Worm (Caenorhabditis elegans) whole organism, L1 larva: ENCODE results near the gene gegf-1.

ENCODE experiments used
- aha-1 ChIP-seq: fragments of 150-350 bp; optimal IDR thresholded peaks from 2 replicates; lab custom pipeline; 2014; ENCODE audit warnings: missing biosample characterization, missing genetic modification characterization
- alr-1 ChIP-seq: fragments of 200-800 bp; sonication (Bioruptor generic); optimal IDR thresholded peaks from 2 replicates; lab custom pipeline; 2018; ENCODE audit warnings: borderline replicate concordance, mild to moderate bottlenecking, missing genetic modification characterization, missing compliant biosample characterization
- aly-2 ChIP-seq: fragments of 150-350 bp; optimal IDR thresholded peaks from 2 replicates; lab custom pipeline; 2014; ENCODE audit warnings: missing biosample characterization, missing genetic modification characterization
- blmp-1 ChIP-seq: fragments of 150-350 bp; optimal IDR thresholded peaks from 2 replicates; lab custom pipeline; 2014; ENCODE audit warnings: missing biosample characterization, missing genetic modification characterization
- ceh-8 ChIP-seq: fragments of 200-800 bp; sonication (Bioruptor generic); optimal IDR thresholded peaks from 2 replicates; lab custom pipeline; 2018; ENCODE audit warnings: mild to moderate bottlenecking, missing genetic modification characterization, moderate library complexity, missing compliant biosample characterization
- ceh-88 ChIP-seq: fragments of 200-800 bp; sonication (Bioruptor generic); IDR thresholded peaks from 2 replicates; pipeline ENCODE4 v1.3.6; 2022; ENCODE audit warnings: missing genetic modification characterization, missing compliant biosample characterization
- ceh-90 ChIP-seq: sonication (generic microtip); optimal IDR thresholded peaks from 2 replicates; lab custom pipeline; 2016; ENCODE audit warnings: missing genetic modification characterization, missing compliant biosample characterization
- dsc-1 ChIP-seq: sonication (generic microtip); optimal IDR thresholded peaks from 2 replicates; lab custom pipeline; 2016; ENCODE audit warnings: mild to moderate bottlenecking, missing genetic modification characterization, missing compliant biosample characterization
- efl-3 ChIP-seq: fragments of 200-800 bp; sonication (Bioruptor generic); optimal IDR thresholded peaks from 2 replicates; lab custom pipeline; 2018; ENCODE audit warnings: mild to moderate bottlenecking, missing genetic modification characterization, missing compliant biosample characterization
- egl-13 ChIP-seq: sonication (generic microtip); optimal IDR thresholded peaks from 2 replicates; lab custom pipeline; 2016; ENCODE audit warnings: missing genotype, missing genetic modification reagents, missing genetic modification characterization, missing compliant biosample characterization
- egl-27 ChIP-seq, 2 experiments: fragments of 150-350 bp in 1 of 2; sonication (generic microtip); optimal IDR thresholded peaks; 3 replicates each; lab custom pipeline; 2017 to 2018; ENCODE audit warnings: missing biosample characterization in 2 of 2, missing genetic modification characterization in 2 of 2, missing genetic modification reagents in 2 of 2
- elt-2 ChIP-seq: sonication (generic microtip); optimal IDR thresholded peaks from 2 replicates; lab custom pipeline; 2016; ENCODE audit warnings: missing genetic modification characterization, mild to moderate bottlenecking, inconsistent platforms, missing compliant biosample characterization, missing genetic modification reagents
- ets-5 ChIP-seq: fragments of 200-800 bp; sonication (Bioruptor generic); IDR thresholded peaks from 2 replicates; pipeline ENCODE4 v1.3.6; 2022; ENCODE audit warnings: missing genetic modification characterization, missing compliant biosample characterization
- fkh-10 ChIP-seq: sonication (generic microtip); optimal IDR thresholded peaks from 2 replicates; lab custom pipeline; 2017; ENCODE audit warnings: missing biosample characterization, missing genetic modification reagents, missing genetic modification characterization
- fkh-4 ChIP-seq: sonication (generic microtip); optimal IDR thresholded peaks from 2 replicates; lab custom pipeline; 2016; ENCODE audit warnings: missing compliant biosample characterization, missing genetic modification characterization, borderline replicate concordance
- fkh-8 ChIP-seq: sonication (generic microtip); optimal IDR thresholded peaks from 2 replicates; lab custom pipeline; 2016; ENCODE audit warnings: mild to moderate bottlenecking, missing genetic modification characterization, missing compliant biosample characterization
- grh-1 ChIP-seq: fragments of 200-800 bp; sonication (Bioruptor generic); IDR thresholded peaks from 2 replicates; pipeline ENCODE4 v1.3.6; 2022; ENCODE audit warnings: missing genetic modification reagents, missing genetic modification characterization, missing compliant biosample characterization
- hlh-17 ChIP-seq: fragments of 200-800 bp; sonication (Bioruptor generic); optimal IDR thresholded peaks from 2 replicates; lab custom pipeline; 2018; ENCODE audit warnings: missing genetic modification characterization, mild to moderate bottlenecking, missing compliant biosample characterization, moderate library complexity, borderline replicate concordance
- hlh-4 ChIP-seq: sonication (generic microtip); optimal IDR thresholded peaks from 2 replicates; lab custom pipeline; 2016; ENCODE audit warnings: mild to moderate bottlenecking, missing genetic modification characterization, missing compliant biosample characterization
- hpl-2 ChIP-seq: fragments of 150-350 bp; optimal IDR thresholded peaks from 2 replicates; lab custom pipeline; 2014; ENCODE audit warnings: missing biosample characterization, missing genetic modification reagents, missing genetic modification characterization
- irx-1 ChIP-seq: sonication (generic microtip); optimal IDR thresholded peaks from 2 replicates; lab custom pipeline; 2016; ENCODE audit warnings: missing genetic modification characterization, missing compliant biosample characterization
- isw-1 ChIP-seq: fragments of 200-800 bp; sonication (Bioruptor generic); IDR thresholded peaks from 2 replicates; pipeline ENCODE4 v1.3.6; 2022; ENCODE audit warnings: missing genetic modification characterization, missing compliant biosample characterization
- jun-1 ChIP-seq: fragments of 150-350 bp; optimal IDR thresholded peaks from 2 replicates; lab custom pipeline; 2014; ENCODE audit warnings: missing biosample characterization, missing genetic modification reagents, missing genetic modification characterization
- lin-13 ChIP-seq: fragments of 150-350 bp; optimal IDR thresholded peaks from 2 replicates; lab custom pipeline; 2014; ENCODE audit warnings: missing biosample characterization, missing genetic modification reagents, missing genetic modification characterization
- lin-14 ChIP-seq: fragments of 200-800 bp; sonication (Bioruptor generic); optimal IDR thresholded peaks from 2 replicates; lab custom pipeline; 2018; ENCODE audit warnings: mild to moderate bottlenecking, missing genetic modification characterization, moderate library complexity, missing compliant biosample characterization
- lin-15B ChIP-seq: fragments of 150-350 bp; sonication (generic microtip); optimal IDR thresholded peaks from 3 replicates; lab custom pipeline; 2014; ENCODE audit warnings: missing biosample characterization, missing genetic modification characterization
- lin-35 ChIP-seq, 2 experiments: fragments of 150-350 bp; optimal IDR thresholded peaks; 2 replicates each; lab custom pipeline; 2014; ENCODE audit warnings: missing biosample characterization in 2 of 2, missing genetic modification characterization in 2 of 2, missing genetic modification reagents in 2 of 2
- lin-39 ChIP-seq: fragments of 150-350 bp; optimal IDR thresholded peaks from 2 replicates; lab custom pipeline; 2014; ENCODE audit warnings: missing biosample characterization, missing genetic modification reagents, missing genetic modification characterization
- lir-3 ChIP-seq: sonication (generic microtip); optimal IDR thresholded peaks from 2 replicates; lab custom pipeline; 2016; ENCODE audit warnings: mild to moderate bottlenecking, missing genetic modification characterization, moderate library complexity, missing compliant biosample characterization; ENCODE audit not compliant: poor library complexity
- mab-9 ChIP-seq: fragments of 200-800 bp; sonication (Bioruptor generic); IDR thresholded peaks from 2 replicates; pipeline ENCODE4 v1.3.6; 2022; ENCODE audit warnings: missing genetic modification reagents, missing genetic modification characterization, missing compliant biosample characterization
- mef-2 ChIP-seq: fragments of 150-350 bp; optimal IDR thresholded peaks from 2 replicates; lab custom pipeline; 2014; ENCODE audit warnings: missing biosample characterization, missing genetic modification characterization
- mep-1 ChIP-seq: fragments of 150-350 bp; optimal IDR thresholded peaks from 2 replicates; lab custom pipeline; 2014; ENCODE audit warnings: missing biosample characterization, missing genetic modification characterization
- nhr-19 ChIP-seq: fragments of 200-800 bp; sonication (Bioruptor generic); conservative IDR thresholded peaks from 2 replicates; pipeline ENCODE4 v1.3.6; 2022; ENCODE audit warnings: missing genetic modification characterization, missing compliant biosample characterization
- nhr-20 ChIP-seq: sonication (generic microtip); optimal IDR thresholded peaks from 2 replicates; lab custom pipeline; 2016; ENCODE audit warnings: mild to moderate bottlenecking, missing genetic modification characterization, missing compliant biosample characterization
- nhr-237 ChIP-seq: fragments of 150-350 bp; optimal IDR thresholded peaks from 2 replicates; lab custom pipeline; 2014; ENCODE audit warnings: missing biosample characterization, missing genetic modification characterization
- nhr-76 ChIP-seq: sonication (generic microtip); optimal IDR thresholded peaks from 2 replicates; lab custom pipeline; 2017; ENCODE audit warnings: missing biosample characterization, missing genetic modification characterization
- nhr-77 ChIP-seq: fragments of 150-350 bp; optimal IDR thresholded peaks from 2 replicates; lab custom pipeline; 2014; ENCODE audit warnings: missing biosample characterization, missing genetic modification characterization
- nhr-84 ChIP-seq: sonication (generic microtip); optimal IDR thresholded peaks from 2 replicates; lab custom pipeline; 2017; ENCODE audit warnings: missing biosample characterization, missing genetic modification characterization
- nhr-90 ChIP-seq: sonication (generic microtip); optimal IDR thresholded peaks from 2 replicates; lab custom pipeline; 2016; ENCODE audit warnings: mild to moderate bottlenecking, missing genetic modification characterization, missing compliant biosample characterization; ENCODE audit not compliant: poor library complexity
- pag-3 ChIP-seq: sonication (generic microtip); optimal IDR thresholded peaks from 2 replicates; lab custom pipeline; 2017; ENCODE audit warnings: missing genetic modification characterization, mild to moderate bottlenecking, missing compliant biosample characterization, antibody characterized with exemption, borderline replicate concordance; ENCODE audit not compliant: insufficient read depth
- pax-3 ChIP-seq: fragments of 200-800 bp; sonication (Bioruptor generic); optimal IDR thresholded peaks from 2 replicates; lab custom pipeline; 2018; ENCODE audit warnings: mild to moderate bottlenecking, missing genetic modification characterization, moderate library complexity, missing compliant biosample characterization
- snpc-4 ChIP-seq: fragments of 150-350 bp; optimal IDR thresholded peaks from 2 replicates; lab custom pipeline; 2014; ENCODE audit warnings: missing biosample characterization, missing genetic modification characterization
- sox-4 ChIP-seq: sonication (generic microtip); optimal IDR thresholded peaks from 2 replicates; lab custom pipeline; 2016; ENCODE audit warnings: missing genetic modification characterization, missing compliant biosample characterization
- sptf-1 ChIP-seq: fragments of 150-350 bp; optimal IDR thresholded peaks from 2 replicates; lab custom pipeline; 2014; ENCODE audit warnings: missing biosample characterization, missing genetic modification characterization
- sup-37 ChIP-seq: fragments of 200-800 bp; sonication (Bioruptor generic); optimal IDR thresholded peaks from 2 replicates; lab custom pipeline; 2018; ENCODE audit warnings: mild to moderate bottlenecking, missing genetic modification characterization, missing compliant biosample characterization
- tlp-1 ChIP-seq: fragments of 150-350 bp; optimal IDR thresholded peaks from 2 replicates; lab custom pipeline; 2014; ENCODE audit warnings: missing biosample characterization, missing genetic modification characterization
- unc-30 ChIP-seq: sonication (generic microtip); optimal IDR thresholded peaks from 2 replicates; lab custom pipeline; 2017; ENCODE audit warnings: missing biosample characterization, missing genetic modification characterization
- unc-62 ChIP-seq: fragments of 150-350 bp; optimal IDR thresholded peaks from 2 replicates; lab custom pipeline; 2014; ENCODE audit warnings: missing biosample characterization, missing genetic modification reagents, missing genetic modification characterization
- unc-86 ChIP-seq: sonication (generic microtip); optimal IDR thresholded peaks from 2 replicates; lab custom pipeline; 2016; ENCODE audit warnings: missing genetic modification characterization, missing compliant biosample characterization
- xbp-1 ChIP-seq: sonication (generic microtip); optimal IDR thresholded peaks from 2 replicates; lab custom pipeline; 2016; ENCODE audit warnings: missing genetic modification characterization, missing compliant biosample characterization
- zag-1 ChIP-seq: fragments of 150-350 bp; optimal IDR thresholded peaks from 2 replicates; lab custom pipeline; 2014; ENCODE audit warnings: missing biosample characterization, missing genetic modification characterization
- zip-4 ChIP-seq: fragments of 200-800 bp; sonication (Bioruptor generic); optimal IDR thresholded peaks from 2 replicates; lab custom pipeline; 2018; ENCODE audit warnings: mild to moderate bottlenecking, missing genetic modification characterization, moderate library complexity, missing compliant biosample characterization

The gegf-1 gene

DNA sequence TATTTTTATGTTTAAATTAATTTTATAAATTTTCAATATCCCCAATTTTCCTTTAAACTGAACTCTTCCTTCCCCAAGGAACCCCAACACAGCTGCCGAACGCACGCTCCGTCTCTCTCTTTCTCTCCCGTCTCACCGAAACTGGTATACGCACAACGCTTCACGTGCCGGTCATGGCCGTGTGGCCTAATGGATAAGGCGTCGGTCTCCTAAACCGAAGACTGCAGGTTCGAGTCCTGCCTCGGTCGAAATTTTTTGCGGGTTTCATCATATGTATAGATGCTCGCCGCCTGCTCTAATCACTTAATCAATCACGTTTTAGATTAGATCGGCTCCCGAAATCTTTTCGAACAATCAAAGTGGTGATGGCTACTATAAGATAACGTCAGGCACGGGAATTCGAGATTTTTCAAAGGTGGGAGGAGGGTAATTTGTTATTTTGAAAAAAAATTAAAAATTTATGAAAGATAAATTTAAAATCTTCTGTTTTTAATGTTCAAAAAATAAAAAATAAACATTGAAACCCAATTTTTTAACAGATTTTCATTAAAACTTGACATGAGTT is 13.8 kb downstream of the gegf-1 start:
- TF ChIP-seq lin-14 (GFP tag; lab: Kevin White, UChicago) (peak; percentile 77), egl-13 (tag; lab: Kevin White, UChicago) (no peak), pag-3 (tag; lab: Kevin White, UChicago) (no peak), efl-3 (GFP tag; lab: Kevin White, UChicago) (no peak), aly-2 (no peak), ceh-90 (tag; lab: Kevin White, UChicago) (no peak), elt-2 (tag; lab: Kevin White, UChicago) (no peak), nhr-77 (peak; percentile 52), xbp-1 (tag; lab: Kevin White, UChicago) (peak; percentile 31), blmp-1 (tag; lab: Kevin White, UChicago) (no peak), egl-27 (tag; optimal IDR thresholded peaks at IDR 0.05; lab: Kevin White, UChicago) (no peak), grh-1 (no peak), ceh-88 (GFP tag; lab: Robert Waterston, UW) (no peak; the same call in 1 of the 2 replicates), mep-1 (tag; lab: Kevin White, UChicago) (peak; percentile 63), irx-1 (tag; lab: Kevin White, UChicago) (no peak), nhr-90 (tag; lab: Kevin White, UChicago) (peak; percentile 66), lir-3 (tag; lab: Kevin White, UChicago) (no peak), fkh-10 (GFP tag; lab: Kevin White, UChicago) (peak; percentile 39), lin-35 (GFP tag; optimal IDR thresholded peaks at IDR 0.05; lab: Kevin White, UChicago) (peak; percentile 53 to 79), zag-1 (tag; lab: Kevin White, UChicago) (no peak), alr-1 (tag; lab: Kevin White, UChicago) (no peak), nhr-237 (tag; lab: Kevin White, UChicago) (no peak), unc-62 (GFP tag; lab: Kevin White, UChicago) (no peak), snpc-4 (tag; lab: Kevin White, UChicago) (no peak), fkh-8 (tag; lab: Kevin White, UChicago) (peak; percentile 54), ceh-8 (peak; percentile 18), sup-37 (GFP tag; lab: Kevin White, UChicago) (no peak), lin-15B (peak; percentile 10), hlh-4 (tag; lab: Kevin White, UChicago) (no peak), unc-30 (tag; lab: Kevin White, UChicago) (no peak), ets-5 (GFP tag; lab: Robert Waterston, UW) (no peak), sptf-1 (no peak), nhr-84 (tag; lab: Kevin White, UChicago) (no peak), hpl-2 (no peak), zip-4 (GFP tag; lab: Kevin White, UChicago) (peak; percentile 1), pax-3 (tag; lab: Kevin White, UChicago) (peak; percentile 4), tlp-1 (tag; lab: Kevin White, UChicago) (no peak), nhr-20 (peak; percentile 55), hlh-17 (GFP tag; lab: Kevin White, UChicago) (no peak), jun-1 (peak; percentile 47), lin-13 (GFP tag; lab: Kevin White, UChicago) (peak; percentile 33), dsc-1 (tag; lab: Kevin White, UChicago) (peak; percentile 64), unc-86 (tag; lab: Kevin White, UChicago) (no peak), nhr-19 (GFP tag; lab: Robert Waterston, UW) (peak; percentile 58), sox-4 (no peak), mab-9 (GFP tag; lab: Robert Waterston, UW) (no peak), aha-1 (tag; lab: Kevin White, UChicago) (no peak), fkh-4 (tag; lab: Kevin White, UChicago) (no peak), mef-2 (tag; lab: Kevin White, UChicago) (no peak), lin-39 (tag; lab: Kevin White, UChicago) (no peak), nhr-76 (tag; lab: Kevin White, UChicago) (no peak), isw-1 (GFP tag; lab: Robert Waterston, UW) (peak; percentile 4; the same call in 1 of the 2 replicates)
